Fruit fly (Drosophila melanogaster): ENCODE measurements around the gene COX7A.

COX7A gene

dm6 chr3R:8303848-8304247 is 37.0 kb downstream of the COX7A start, which contains the start of gene nac (continued):
- TF ChIP-seq Xbp1 (GFP tag; optimal IDR thresholded peaks at IDR 0.05) (peak; percentile 28), Sox102F (GFP tag; optimal IDR thresholded peaks at IDR 0.05) (no peak), ab (GFP tag; optimal IDR thresholded peaks at IDR 0.05) (no peak), CG13287 (GFP tag; IDR thresholded peaks at IDR 0.05; ENCODE audit: partially characterized antibody) (peak; percentile 35), CG13775 (GFP tag; optimal IDR thresholded peaks at IDR 0.05) (no peak), CG14014 (GFP tag; IDR thresholded peaks at IDR 0.05) (peak; percentile 34; the same call in 1 of the 2 replicates), hkb (optimal IDR thresholded peaks at IDR 0.05) (peak; percentile 97), hkb (GFP tag; IDR thresholded peaks at IDR 0.05) (no peak), pnt (GFP tag; optimal IDR thresholded peaks at IDR 0.05) (no peak), dpn (GFP tag; optimal IDR thresholded peaks at IDR 0.05) (peak; percentile 1 to 9), cato (GFP tag; optimal IDR thresholded peaks at IDR 0.05; ENCODE audit: borderline replicate concordance) (no peak), ap (GFP tag; IDR thresholded peaks at IDR 0.05) (no peak), Dbx (GFP tag; IDR thresholded peaks at IDR 0.05) (0 out of 3 replicates have a peak, but pooled peaks have one; percentile 36), zen (tag; optimal IDR thresholded peaks at IDR 0.05) (peak; percentile 33), cg (GFP tag; optimal IDR thresholded peaks at IDR 0.05) (no peak), row (GFP tag; IDR thresholded peaks at IDR 0.05) (peak; percentile 94), Gsc (GFP tag; IDR thresholded peaks at IDR 0.05) (no peak), tap (tag; optimal IDR thresholded peaks at IDR 0.05) (no peak), CG12391 (tag; optimal IDR thresholded peaks at IDR 0.05) (peak; percentile 17), CG8924 (tag; optimal IDR thresholded peaks at IDR 0.05) (no peak), CG2712 (tag; optimal IDR thresholded peaks at IDR 0.05) (peak; percentile 7), CG15601 (tag; optimal IDR thresholded peaks at IDR 0.05) (no peak), CG7987 (GFP tag; optimal IDR thresholded peaks at IDR 0.05) (peak; percentile 12), CG10274 (GFP tag; optimal IDR thresholded peaks at IDR 0.05) (no peak), ci (GFP tag; IDR thresholded peaks at IDR 0.05) (0 out of 3 replicates have a peak, but pooled peaks have one; percentile 36), CG1603 (tag; optimal IDR thresholded peaks at IDR 0.05) (peak; percentile 9), stwl (tag; optimal IDR thresholded peaks at IDR 0.05) (no peak), CG14710 (tag; optimal IDR thresholded peaks at IDR 0.05) (no peak), slbo (GFP tag; IDR thresholded peaks at IDR 0.05) (peak; percentile 46; the same call in 1 of the 2 replicates), CG7357 (GFP tag; IDR thresholded peaks at IDR 0.05) (no peak), CG34376 (GFP tag; optimal IDR thresholded peaks at IDR 0.05) (peak; percentile 65), CG10147 (GFP tag; optimal IDR thresholded peaks at IDR 0.05) (peak; percentile 15), kni (GFP tag; optimal IDR thresholded peaks at IDR 0.05) (no peak), her (GFP tag; optimal IDR thresholded peaks at IDR 0.05) (no peak), nom (GFP tag; optimal IDR thresholded peaks at IDR 0.05) (peak; percentile 6), CG13624 (GFP tag; optimal IDR thresholded peaks at IDR 0.05) (peak; percentile 28), CG2120 (GFP tag; optimal IDR thresholded peaks at IDR 0.05) (peak; percentile 34), MBD-R2 (GFP tag; IDR thresholded peaks at IDR 0.05) (peak; percentile 79), ATbp (GFP tag; optimal IDR thresholded peaks at IDR 0.05) (no peak), bab2 (GFP tag; optimal IDR thresholded peaks at IDR 0.05) (no peak), CG9932 (GFP tag; IDR thresholded peaks at IDR 0.05) (peak; percentile 49), Ets65A (GFP tag) (peak; percentile 11), D19B (GFP tag; optimal IDR thresholded peaks at IDR 0.05) (no peak), grau (tag; optimal IDR thresholded peaks at IDR 0.05) (peak; percentile 31), YL-1 (GFP tag; optimal IDR thresholded peaks at IDR 0.05) (no peak), CG7839 (tag; optimal IDR thresholded peaks at IDR 0.05) (peak; percentile 5), CG8290 (GFP tag; optimal IDR thresholded peaks at IDR 0.05) (no peak), CG8290 (tag; optimal IDR thresholded peaks at IDR 0.05) (peak in 1 of 2 experiments; percentile 62), CG15073 (GFP tag; optimal IDR thresholded peaks at IDR 0.05) (no peak), CG17612 (GFP tag; IDR thresholded peaks at IDR 0.05) (no peak), CG18262 (tag; optimal IDR thresholded peaks at IDR 0.05) (peak; percentile 11), h (optimal IDR thresholded peaks at IDR 0.05) (no peak)
